Worm (Caenorhabditis elegans) whole organism, L1 larva: ENCODE results near the gene B0281.1.

ENCODE experiments used
- C34B4.2 ChIP-seq: sonication (generic microtip); optimal IDR thresholded peaks from 2 replicates; lab custom pipeline; 2017; ENCODE audit warnings: mild to moderate bottlenecking, missing genetic modification characterization, missing compliant biosample characterization
- Y116A8C.19 ChIP-seq: sonication (generic microtip); optimal IDR thresholded peaks from 2 replicates; lab custom pipeline; 2016; ENCODE audit warnings: missing compliant biosample characterization, missing genetic modification characterization, borderline replicate concordance
- aha-1 ChIP-seq: fragments of 150-350 bp; optimal IDR thresholded peaks from 2 replicates; lab custom pipeline; 2014; ENCODE audit warnings: missing biosample characterization, missing genetic modification characterization
- alr-1 ChIP-seq: fragments of 200-800 bp; sonication (Bioruptor generic); optimal IDR thresholded peaks from 2 replicates; lab custom pipeline; 2018; ENCODE audit warnings: borderline replicate concordance, mild to moderate bottlenecking, missing genetic modification characterization, missing compliant biosample characterization
- aly-2 ChIP-seq: fragments of 150-350 bp; optimal IDR thresholded peaks from 2 replicates; lab custom pipeline; 2014; ENCODE audit warnings: missing biosample characterization, missing genetic modification characterization
- ceh-63 ChIP-seq: fragments of 200-800 bp; sonication (Bioruptor generic); optimal IDR thresholded peaks from 2 replicates; lab custom pipeline; 2018; ENCODE audit warnings: mild to moderate bottlenecking, missing genetic modification characterization, missing compliant biosample characterization
- ceh-90 ChIP-seq: sonication (generic microtip); optimal IDR thresholded peaks from 2 replicates; lab custom pipeline; 2016; ENCODE audit warnings: missing genetic modification characterization, missing compliant biosample characterization
- ces-1 ChIP-seq: fragments of 150-350 bp; optimal IDR thresholded peaks from 2 replicates; lab custom pipeline; 2014; ENCODE audit warnings: missing biosample characterization, missing genetic modification reagents, missing genetic modification characterization
- egl-13 ChIP-seq: sonication (generic microtip); optimal IDR thresholded peaks from 2 replicates; lab custom pipeline; 2016; ENCODE audit warnings: missing genotype, missing genetic modification reagents, missing genetic modification characterization, missing compliant biosample characterization
- fos-1 ChIP-seq: fragments of 150-350 bp; optimal IDR thresholded peaks from 2 replicates; lab custom pipeline; 2014; ENCODE audit warnings: missing biosample characterization, missing genetic modification characterization
- grh-1 ChIP-seq: fragments of 200-800 bp; sonication (Bioruptor generic); IDR thresholded peaks from 2 replicates; pipeline ENCODE4 v1.3.6; 2022; ENCODE audit warnings: missing genetic modification reagents, missing genetic modification characterization, missing compliant biosample characterization
- hlh-4 ChIP-seq: sonication (generic microtip); optimal IDR thresholded peaks from 2 replicates; lab custom pipeline; 2016; ENCODE audit warnings: mild to moderate bottlenecking, missing genetic modification characterization, missing compliant biosample characterization
- jun-1 ChIP-seq: fragments of 150-350 bp; optimal IDR thresholded peaks from 2 replicates; lab custom pipeline; 2014; ENCODE audit warnings: missing biosample characterization, missing genetic modification reagents, missing genetic modification characterization
- lin-13 ChIP-seq: fragments of 150-350 bp; optimal IDR thresholded peaks from 2 replicates; lab custom pipeline; 2014; ENCODE audit warnings: missing biosample characterization, missing genetic modification reagents, missing genetic modification characterization
- lin-15B ChIP-seq: fragments of 150-350 bp; sonication (generic microtip); optimal IDR thresholded peaks from 3 replicates; lab custom pipeline; 2014; ENCODE audit warnings: missing biosample characterization, missing genetic modification characterization
- lsy-2 ChIP-seq, 2 experiments: fragments of 150-350 bp; optimal IDR thresholded peaks; 2 replicates each; lab custom pipeline; 2014; ENCODE audit warnings: missing biosample characterization in 2 of 2, missing genetic modification characterization in 2 of 2
- mdl-1 ChIP-seq, 2 experiments: fragments of 150-350 bp; optimal IDR thresholded peaks; 2 replicates each; lab custom pipeline; 2014 to 2017; ENCODE audit warnings: missing biosample characterization in 2 of 2, missing genetic modification characterization in 2 of 2, inconsistent platforms in 1 of 2
- mef-2 ChIP-seq: fragments of 150-350 bp; optimal IDR thresholded peaks from 2 replicates; lab custom pipeline; 2014; ENCODE audit warnings: missing biosample characterization, missing genetic modification characterization
- mep-1 ChIP-seq: fragments of 150-350 bp; optimal IDR thresholded peaks from 2 replicates; lab custom pipeline; 2014; ENCODE audit warnings: missing biosample characterization, missing genetic modification characterization
- nhr-11 ChIP-seq: fragments of 150-350 bp; optimal IDR thresholded peaks from 2 replicates; lab custom pipeline; 2014; ENCODE audit warnings: missing biosample characterization, missing genetic modification characterization
- nhr-19 ChIP-seq: fragments of 200-800 bp; sonication (Bioruptor generic); conservative IDR thresholded peaks from 2 replicates; pipeline ENCODE4 v1.3.6; 2022; ENCODE audit warnings: missing genetic modification characterization, missing compliant biosample characterization
- nhr-76 ChIP-seq: sonication (generic microtip); optimal IDR thresholded peaks from 2 replicates; lab custom pipeline; 2017; ENCODE audit warnings: missing biosample characterization, missing genetic modification characterization
- nhr-90 ChIP-seq: sonication (generic microtip); optimal IDR thresholded peaks from 2 replicates; lab custom pipeline; 2016; ENCODE audit warnings: mild to moderate bottlenecking, missing genetic modification characterization, missing compliant biosample characterization; ENCODE audit not compliant: poor library complexity
- pag-3 ChIP-seq: sonication (generic microtip); optimal IDR thresholded peaks from 2 replicates; lab custom pipeline; 2017; ENCODE audit warnings: missing genetic modification characterization, mild to moderate bottlenecking, missing compliant biosample characterization, antibody characterized with exemption, borderline replicate concordance; ENCODE audit not compliant: insufficient read depth
- pax-3 ChIP-seq: fragments of 200-800 bp; sonication (Bioruptor generic); optimal IDR thresholded peaks from 2 replicates; lab custom pipeline; 2018; ENCODE audit warnings: mild to moderate bottlenecking, missing genetic modification characterization, moderate library complexity, missing compliant biosample characterization
- rnt-1 ChIP-seq: sonication (generic microtip); optimal IDR thresholded peaks from 2 replicates; lab custom pipeline; 2016; ENCODE audit warnings: mild to moderate bottlenecking, missing genetic modification characterization, moderate library complexity, missing compliant biosample characterization
- snu-23 ChIP-seq: sonication (generic microtip); optimal IDR thresholded peaks from 2 replicates; lab custom pipeline; 2016; ENCODE audit warnings: missing genetic modification characterization, missing compliant biosample characterization
- sox-4 ChIP-seq: sonication (generic microtip); optimal IDR thresholded peaks from 2 replicates; lab custom pipeline; 2016; ENCODE audit warnings: missing genetic modification characterization, missing compliant biosample characterization
- sup-37 ChIP-seq: fragments of 200-800 bp; sonication (Bioruptor generic); optimal IDR thresholded peaks from 2 replicates; lab custom pipeline; 2018; ENCODE audit warnings: mild to moderate bottlenecking, missing genetic modification characterization, missing compliant biosample characterization
- tbx-2 ChIP-seq: sonication (generic microtip); optimal IDR thresholded peaks from 2 replicates; lab custom pipeline; 2016; ENCODE audit warnings: missing genetic modification characterization, missing compliant biosample characterization
- unc-30 ChIP-seq: sonication (generic microtip); optimal IDR thresholded peaks from 2 replicates; lab custom pipeline; 2017; ENCODE audit warnings: missing biosample characterization, missing genetic modification characterization
- unc-98 ChIP-seq: fragments of 200-800 bp; sonication (Bioruptor generic); IDR thresholded peaks from 2 replicates; pipeline ENCODE4 v1.3.6; 2022; ENCODE audit warnings: missing genetic modification characterization, missing compliant biosample characterization
- xbp-1 ChIP-seq: sonication (generic microtip); optimal IDR thresholded peaks from 2 replicates; lab custom pipeline; 2016; ENCODE audit warnings: missing genetic modification characterization, missing compliant biosample characterization
- zag-1 ChIP-seq: fragments of 150-350 bp; optimal IDR thresholded peaks from 2 replicates; lab custom pipeline; 2014; ENCODE audit warnings: missing biosample characterization, missing genetic modification characterization

Gene B0281.1

ce11 chrII:2312747-2313146 is at the start of gene B0281.1, which contains the start of gene trim-21:
B0281.1 (plus strand) TSS chrII:2313067.
trim-21 (minus strand) TSS chrII:2312847.
- no peak for TF ChIP-seq sup-37 (GFP tag; lab: Kevin White, UChicago)
- TF ChIP-seq egl-13, result no peak
- no peak for TF ChIP-seq snu-23 (GFP tag; lab: Kevin White, UChicago)
- TF ChIP-seq mdl-1 (tag; optimal IDR thresholded peaks at IDR 0.05; lab: Kevin White, UChicago), result no peak
- no peak for TF ChIP-seq Y116A8C.19 (tag; lab: Kevin White, UChicago)
- no peak for TF ChIP-seq mef-2 (tag; lab: Kevin White, UChicago)
- no peak for TF ChIP-seq unc-30 (tag; lab: Kevin White, UChicago)
- TF ChIP-seq grh-1 (GFP tag; lab: Robert Waterston, UW), result no peak
- TF ChIP-seq nhr-76 (tag; lab: Kevin White, UChicago), result no peak

ce11 chrII:2273750-2274149 is 39.1 kb upstream of the B0281.1 start:
- TF ChIP-seq fos-1 (tag; lab: Kevin White, UChicago), result no peak

- TF ChIP-seq zag-1, result no peak
- TF ChIP-seq nhr-90 (tag; lab: Kevin White, UChicago), result no peak
- no peak for TF ChIP-seq sox-4 (tag; lab: Kevin White, UChicago)
- TF ChIP-seq xbp-1 (tag; lab: Kevin White, UChicago), result no peak
- no peak for TF ChIP-seq lsy-2 (tag; optimal IDR thresholded peaks at IDR 0.05; lab: Kevin White, UChicago)
- TF ChIP-seq hlh-4 (tag; lab: Kevin White, UChicago), result no peak
- no peak for TF ChIP-seq lin-15B (tag; lab: Kevin White, UChicago)
- TF ChIP-seq nhr-19, result no peak
- TF ChIP-seq ceh-90 (tag; lab: Kevin White, UChicago), result no peak
- TF ChIP-seq aha-1 (tag; lab: Kevin White, UChicago), result no peak
- TF ChIP-seq rnt-1 (tag; lab: Kevin White, UChicago), result no peak
- no peak for TF ChIP-seq jun-1
- no peak for TF ChIP-seq nhr-11 (tag; lab: Kevin White, UChicago)
- no peak for TF ChIP-seq ces-1 (GFP tag; lab: Kevin White, UChicago)
- TF ChIP-seq pax-3 (tag; lab: Kevin White, UChicago), result no peak
- TF ChIP-seq mep-1 (tag; lab: Kevin White, UChicago), result no peak
- TF ChIP-seq aly-2 (tag; lab: Kevin White, UChicago), result no peak
- no peak for TF ChIP-seq C34B4.2 (tag; lab: Kevin White, UChicago)
- no peak for TF ChIP-seq alr-1 (tag; lab: Kevin White, UChicago)
- TF ChIP-seq, all 84 proteins: peak for 0
Observed at ce11 chrII:2277418-2277817, 35.4 kb upstream of the B0281.1 start, which contains the start of gene K09F6.15. K09F6.15 (minus strand) TSS chrII:2277518.

ce11 chrII:2279263-2279662 is 33.6 kb upstream of the B0281.1 start, which contains the start of gene K09F6.6:
K09F6.6 (minus strand) TSS chrII:2279305.
- TF ChIP-seq ceh-63 (no peak), Y116A8C.19 (tag; lab: Kevin White, UChicago) (no peak), pag-3 (tag; lab: Kevin White, UChicago) (no peak), ces-1 (GFP tag; lab: Kevin White, UChicago) (no peak), unc-98 (no peak), xbp-1 (tag; lab: Kevin White, UChicago) (no peak), jun-1 (no peak), hlh-4 (tag; lab: Kevin White, UChicago) (no peak), lin-13 (no peak), nhr-90 (tag; lab: Kevin White, UChicago) (no peak), tbx-2 (tag; lab: Kevin White, UChicago) (no peak), sox-4 (tag; lab: Kevin White, UChicago) (no peak), aly-2 (tag; lab: Kevin White, UChicago) (no peak)

- TF ChIP-seq tbx-2 (tag; lab: Kevin White, UChicago) (no peak), rnt-1 (tag; lab: Kevin White, UChicago) (no peak)
Observed at ce11 chrII:2279839-2280238, 33.0 kb upstream of the B0281.1 start, which contains the start of gene K09F6.11. K09F6.11 (plus strand) TSS chrII:2280139.
